Worm (Caenorhabditis elegans): Measurements from ENCODE around the gene ZK1307.8.

The ZK1307.8 gene

ce11 chrII:9586734-9587209 lies 37.6 kb upstream of the ZK1307.8 start, which contains the start of gene ugt-58 (continued):
- TF ChIP-seq fos-1 (tag; optimal IDR thresholded peaks at IDR 0.05) = no peak
- TF ChIP-seq efl-1 (optimal IDR thresholded peaks at IDR 0.05) = no peak
- no peak for TF ChIP-seq efl-1 (GFP tag; optimal IDR thresholded peaks at IDR 0.05 in 1 of 2)
- TF ChIP-seq lin-13 (GFP tag; optimal IDR thresholded peaks at IDR 0.05) = no peak
- no peak for TF ChIP-seq dsc-1 (tag; optimal IDR thresholded peaks at IDR 0.05)
- TF ChIP-seq unc-98 (GFP tag; IDR thresholded peaks at IDR 0.05) = no peak
- no peak for TF ChIP-seq nhr-77 (tag; optimal IDR thresholded peaks at IDR 0.05)
- no peak for TF ChIP-seq nhr-90 (tag; optimal IDR thresholded peaks at IDR 0.05; ENCODE audit: poor library complexity)
- TF ChIP-seq ceh-82 (tag; optimal IDR thresholded peaks at IDR 0.05) = no peak

ce11 chrII:9589667-9590066 lies 34.7 kb upstream of the ZK1307.8 start, which contains the start of gene eral-1:
Gene eral-1 (minus strand): TSS chrII:9589767.
- TF ChIP-seq nhr-76 (tag; optimal IDR thresholded peaks at IDR 0.05) (no peak), unc-86 (tag; optimal IDR thresholded peaks at IDR 0.05) (no peak), sptf-1 (tag; optimal IDR thresholded peaks at IDR 0.05) (no peak), ceh-90 (tag; optimal IDR thresholded peaks at IDR 0.05) (no peak), ces-1 (GFP tag; optimal IDR thresholded peaks at IDR 0.05) (no peak)

DNA sequence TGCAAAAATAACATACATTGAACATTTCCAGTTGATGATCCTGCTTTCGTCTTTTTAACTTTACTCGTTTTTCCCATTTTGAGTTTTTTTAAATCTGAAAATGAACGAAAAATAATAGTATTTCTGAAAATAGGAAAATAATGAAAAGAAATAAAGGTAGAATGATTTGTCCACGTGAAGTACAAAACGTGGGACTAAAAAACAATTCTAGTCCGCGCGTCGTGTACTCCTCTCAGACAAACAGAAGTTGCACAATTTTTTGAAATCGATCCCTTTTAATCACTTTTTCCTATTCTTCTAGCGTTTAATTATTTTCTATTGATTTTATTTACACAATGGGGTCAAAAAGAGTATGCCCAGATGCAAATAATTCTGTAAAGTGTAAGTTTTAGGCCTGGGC lies 33.3 kb upstream of the ZK1307.8 start, which contains the start of the genes E02H1.1 and tag-124:
Gene E02H1.1 (minus strand): TSS at position 94 of the 400 bp plus-strand sequence.
Gene tag-124 (plus strand): TSS at position 222 of the 400 bp plus-strand sequence.
- TF ChIP-seq egl-27 (tag; optimal IDR thresholded peaks at IDR 0.05) (no peak), jun-1 (tag; optimal IDR thresholded peaks at IDR 0.05) (peak; percentile 42), zip-4 (GFP tag; optimal IDR thresholded peaks at IDR 0.05) (peak; percentile 62), Y116A8C.19 (tag; optimal IDR thresholded peaks at IDR 0.05; ENCODE audit: borderline replicate concordance) (peak; percentile 93), egl-13 (tag; optimal IDR thresholded peaks at IDR 0.05) (peak; percentile 97), tlp-1 (tag; optimal IDR thresholded peaks at IDR 0.05) (no peak), C04F5.9 (tag; optimal IDR thresholded peaks at IDR 0.05) (peak; percentile 92), nhr-11 (tag; optimal IDR thresholded peaks at IDR 0.05) (peak; percentile 66), rnt-1 (tag; optimal IDR thresholded peaks at IDR 0.05) (peak; percentile 99), F16B12.6 (tag; optimal IDR thresholded peaks at IDR 0.05) (peak; percentile 33), ets-5 (GFP tag; IDR thresholded peaks at IDR 0.05) (no peak), tbx-2 (tag; optimal IDR thresholded peaks at IDR 0.05) (peak; percentile 93), vab-15 (tag; optimal IDR thresholded peaks at IDR 0.05) (peak; percentile 65), lsy-2 (tag; optimal IDR thresholded peaks at IDR 0.05) (peak; percentile 84 to 88), zag-1 (tag; optimal IDR thresholded peaks at IDR 0.05) (no peak), ceh-63 (GFP tag; optimal IDR thresholded peaks at IDR 0.05) (peak; percentile 65), nhr-19 (GFP tag; conservative IDR thresholded peaks at IDR 0.05) (peak; percentile 97), mab-9 (GFP tag; IDR thresholded peaks at IDR 0.05) (peak; percentile 79), snu-23 (GFP tag; optimal IDR thresholded peaks at IDR 0.05) (peak; percentile 91), alr-1 (tag; optimal IDR thresholded peaks at IDR 0.05; ENCODE audit: borderline replicate concordance) (no peak), sup-37 (GFP tag; optimal IDR thresholded peaks at IDR 0.05) (peak; percentile 60), nhr-47 (tag; optimal IDR thresholded peaks at IDR 0.05) (peak; percentile 93), pax-3 (tag; optimal IDR thresholded peaks at IDR 0.05) (peak; percentile 93), lin-39 (tag; optimal IDR thresholded peaks at IDR 0.05) (peak; percentile 62), ztf-11 (tag; optimal IDR thresholded peaks at IDR 0.05) (peak in 1 of 2 experiments; percentile 97), C34B4.2 (tag; optimal IDR thresholded peaks at IDR 0.05) (peak; percentile 37), dpl-1 (GFP tag; optimal IDR thresholded peaks at IDR 0.05) (peak; percentile 65 to 77 (median 73)), ces-1 (GFP tag; optimal IDR thresholded peaks at IDR 0.05) (no peak), hlh-4 (tag; optimal IDR thresholded peaks at IDR 0.05) (peak; percentile 66), elt-3 (tag; optimal IDR thresholded peaks at IDR 0.05) (peak in 2 of 6 experiments; percentile 47 to 62), nhr-237 (tag; optimal IDR thresholded peaks at IDR 0.05) (no peak), sptf-1 (tag; optimal IDR thresholded peaks at IDR 0.05) (no peak), snpc-4 (tag; optimal IDR thresholded peaks at IDR 0.05) (peak; percentile 38), mdl-1 (tag; optimal IDR thresholded peaks at IDR 0.05) (peak in 1 of 2 experiments; percentile 65), lin-35 (GFP tag; optimal IDR thresholded peaks at IDR 0.05) (peak; percentile 73 to 76), fkh-4 (tag; optimal IDR thresholded peaks at IDR 0.05; ENCODE audit: borderline replicate concordance) (peak; percentile 96), nhr-84 (tag; optimal IDR thresholded peaks at IDR 0.05) (no peak)

Measured in whole organism, L1 larva.